Fruit fly (Drosophila melanogaster) whole organism, embryonic: Measurements from ENCODE around the gene fzo.

Experiments used
- Asciz ChIP-seq: fragments of 200-800 bp; sonication (Bioruptor generic); optimal IDR thresholded peaks from 2 replicates; lab custom pipeline; 2017; ENCODE audit warnings: missing biosample characterization, mild to moderate bottlenecking, missing genetic modification characterization, missing genetic modification reagents
- CG1024 ChIP-seq: fragments of 200-800 bp; sonication (Bioruptor generic); IDR thresholded peaks from 2 replicates; pipeline ENCODE4 v1.3.6; 2022; ENCODE audit warnings: missing biosample characterization, missing genetic modification characterization
- CG10321 ChIP-seq: fragments of 200-800 bp; sonication (Bioruptor generic); IDR thresholded peaks from 2 replicates; pipeline ENCODE4 v1.3.6; 2022; ENCODE audit warnings: missing biosample characterization, missing genetic modification characterization
- CG10565 ChIP-seq: fragments of 200-800 bp; sonication (Bioruptor generic); optimal IDR thresholded peaks from 3 replicates; lab custom pipeline; 2016; ENCODE audit warnings: missing biosample characterization, mild to moderate bottlenecking, missing genetic modification characterization
- CG11723 ChIP-seq: fragments of 200-800 bp; sonication (Bioruptor generic); optimal IDR thresholded peaks from 2 replicates; lab custom pipeline; 2017; ENCODE audit warnings: missing biosample characterization, mild to moderate bottlenecking, missing genetic modification characterization
- CG12155 ChIP-seq: fragments of 200-800 bp; sonication (Bioruptor generic); optimal IDR thresholded peaks from 3 replicates; lab custom pipeline; 2016; ENCODE audit warnings: missing biosample characterization, missing genetic modification characterization
- CG12299 ChIP-seq: fragments of 200-800 bp; sonication (Bioruptor generic); optimal IDR thresholded peaks from 2 replicates; lab custom pipeline; 2018; ENCODE audit warnings: missing biosample characterization, mild to moderate bottlenecking, missing genetic modification characterization
- CG13296 ChIP-seq: fragments of 200-800 bp; sonication (Bioruptor generic); optimal IDR thresholded peaks from 3 replicates; lab custom pipeline; 2018; ENCODE audit warnings: missing biosample characterization, mild to moderate bottlenecking, missing genetic modification characterization
- CG14014 ChIP-seq: fragments of 200-800 bp; sonication (Bioruptor generic); IDR thresholded peaks from 2 replicates; pipeline ENCODE4 v1.3.6; 2022; ENCODE audit warnings: missing biosample characterization, missing genetic modification characterization
- CG14860 ChIP-seq: fragments of 200-800 bp; sonication (Bioruptor generic); IDR thresholded peaks from 3 replicates; pipeline ENCODE4 v1.3.6; 2022; ENCODE audit warnings: missing biosample characterization, missing genetic modification characterization; ENCODE audit not compliant: partially characterized antibody
- CG1603 ChIP-seq: fragments of 200-800 bp; sonication (Bioruptor generic); optimal IDR thresholded peaks from 2 replicates; lab custom pipeline; 2019; ENCODE audit warnings: missing biosample characterization, mild to moderate bottlenecking, missing genetic modification characterization, moderate library complexity
- CG2116 ChIP-seq: fragments of 200-800 bp; sonication (Bioruptor generic); optimal IDR thresholded peaks from 3 replicates; lab custom pipeline; 2018; ENCODE audit warnings: missing biosample characterization, mild to moderate bottlenecking, missing genetic modification characterization
- CG2120 ChIP-seq: fragments of 200-800 bp; sonication (Bioruptor generic); optimal IDR thresholded peaks from 3 replicates; lab custom pipeline; 2016; ENCODE audit warnings: missing biosample characterization, missing genetic modification characterization
- CG2199 ChIP-seq: fragments of 200-800 bp; sonication (Bioruptor generic); IDR thresholded peaks from 3 replicates; pipeline ENCODE4 v1.3.6; 2022; ENCODE audit warnings: missing biosample characterization, missing genetic modification characterization
- CG2889 ChIP-seq: fragments of 200-800 bp; sonication (Bioruptor generic); IDR thresholded peaks from 3 replicates; pipeline ENCODE4 v1.3.6; 2022; ENCODE audit warnings: missing biosample characterization, missing genetic modification characterization
- CG30431 ChIP-seq: fragments of 200-800 bp; sonication (Bioruptor generic); optimal IDR thresholded peaks from 2 replicates; lab custom pipeline; 2017; ENCODE audit warnings: missing biosample characterization, missing genetic modification characterization
- CG31441 ChIP-seq: fragments of 200-800 bp; sonication (Bioruptor generic); IDR thresholded peaks from 2 replicates; pipeline ENCODE4 v1.3.6; 2022; ENCODE audit warnings: missing biosample characterization, missing genetic modification characterization
- CG3838 ChIP-seq: fragments of 200-800 bp; sonication (Bioruptor generic); optimal IDR thresholded peaks from 3 replicates; lab custom pipeline; 2016; ENCODE audit warnings: missing biosample characterization, missing genetic modification characterization
- CG42726 ChIP-seq: fragments of 200-800 bp; sonication (Bioruptor generic); IDR thresholded peaks from 2 replicates; pipeline ENCODE4 v1.3.6; 2022; ENCODE audit warnings: missing biosample characterization, missing genetic modification characterization; ENCODE audit not compliant: partially characterized antibody
- CG4424 ChIP-seq: fragments of 200-800 bp; sonication (Bioruptor generic); optimal IDR thresholded peaks from 3 replicates; lab custom pipeline; 2016; ENCODE audit warnings: missing biosample characterization, missing genetic modification characterization
- CG6272 ChIP-seq: fragments of 200-800 bp; sonication (Bioruptor generic); IDR thresholded peaks from 2 replicates; pipeline ENCODE4 v1.3.6; 2022; ENCODE audit warnings: missing biosample characterization, missing genetic modification characterization
- CG7963 ChIP-seq: fragments of 200-800 bp; sonication (Bioruptor generic); IDR thresholded peaks from 3 replicates; pipeline ENCODE4 v1.3.6; 2022; ENCODE audit warnings: missing biosample characterization, missing genetic modification characterization; ENCODE audit not compliant: partially characterized antibody
- CG7987 ChIP-seq: fragments of 200-800 bp; sonication (Bioruptor generic); optimal IDR thresholded peaks from 2 replicates; lab custom pipeline; 2018; ENCODE audit warnings: missing biosample characterization, mild to moderate bottlenecking, missing genetic modification characterization, moderate library complexity
- CG8089 ChIP-seq: fragments of 200-800 bp; sonication (Bioruptor generic); optimal IDR thresholded peaks from 3 replicates; lab custom pipeline; 2016; ENCODE audit warnings: missing biosample characterization, missing genetic modification characterization
- CG8359 ChIP-seq: fragments of 200-800 bp; sonication (Bioruptor generic); optimal IDR thresholded peaks from 2 replicates; lab custom pipeline; 2017; ENCODE audit warnings: missing biosample characterization, mild to moderate bottlenecking, missing genetic modification characterization, borderline replicate concordance
- Dad ChIP-seq: fragments of 200-800 bp; sonication (Bioruptor generic); optimal IDR thresholded peaks from 3 replicates; lab custom pipeline; 2016; ENCODE audit warnings: missing biosample characterization, missing genetic modification characterization
- Doc2 ChIP-seq: fragments of 200-800 bp; sonication (Bioruptor generic); IDR thresholded peaks from 2 replicates; pipeline ENCODE4 v1.3.6; 2022; ENCODE audit warnings: missing biosample characterization, missing genetic modification characterization
- Dref ChIP-seq: fragments of 200-800 bp; sonication (Bioruptor generic); IDR thresholded peaks from 2 replicates; pipeline ENCODE4 v1.3.6; 2022; ENCODE audit warnings: missing biosample characterization, missing genetic modification characterization
- Fer2 ChIP-seq: fragments of 200-800 bp; sonication (Bioruptor generic); optimal IDR thresholded peaks from 2 replicates; lab custom pipeline; 2018; ENCODE audit warnings: missing biosample characterization, mild to moderate bottlenecking, missing genetic modification characterization, moderate library complexity
- HHEX ChIP-seq: fragments of 200-800 bp; sonication (Bioruptor generic); optimal IDR thresholded peaks from 3 replicates; lab custom pipeline; 2017; ENCODE audit warnings: missing biosample characterization, mild to moderate bottlenecking, missing genetic modification characterization, missing genetic modification reagents
- HLH54F ChIP-seq: fragments of 200-800 bp; sonication (Bioruptor generic); optimal IDR thresholded peaks from 3 replicates; lab custom pipeline; 2016; ENCODE audit warnings: missing biosample characterization, missing genetic modification characterization
- Poxn ChIP-seq: fragments of 200-800 bp; sonication (Bioruptor generic); IDR thresholded peaks from 2 replicates; pipeline ENCODE4 v1.3.6; 2022; ENCODE audit warnings: missing biosample characterization, missing genetic modification characterization
- Side ChIP-seq: fragments of 200-800 bp; sonication (Bioruptor generic); optimal IDR thresholded peaks from 2 replicates; lab custom pipeline; 2016; ENCODE audit warnings: missing biosample characterization, missing genetic modification characterization
- Xrp1 ChIP-seq: fragments of 200-800 bp; sonication (Bioruptor generic); IDR thresholded peaks from 2 replicates; pipeline ENCODE4 v1.3.6; 2022; ENCODE audit warnings: missing biosample characterization, missing genetic modification characterization
- bowl ChIP-seq: fragments of 200-800 bp; sonication (Bioruptor generic); IDR thresholded peaks from 2 replicates; pipeline ENCODE4 v1.3.6; 2022; ENCODE audit warnings: missing biosample characterization, missing genetic modification characterization
- chn ChIP-seq: fragments of 200-800 bp; sonication (Bioruptor generic); optimal IDR thresholded peaks from 2 replicates; lab custom pipeline; 2016; ENCODE audit warnings: missing biosample characterization, missing genetic modification characterization
- croc ChIP-seq: fragments of 200-800 bp; sonication (Bioruptor generic); conservative IDR thresholded peaks from 3 replicates; pipeline ENCODE4 v1.3.6; 2022; ENCODE audit warnings: missing biosample characterization, missing genetic modification characterization
- dan ChIP-seq: fragments of 200-800 bp; sonication (Bioruptor generic); IDR thresholded peaks from 2 replicates; pipeline ENCODE4 v1.3.6; 2022; ENCODE audit warnings: missing biosample characterization, missing genetic modification characterization
- en ChIP-seq: fragments of 200-800 bp; sonication (Bioruptor generic); optimal IDR thresholded peaks from 2 replicates; lab custom pipeline; 2016; ENCODE audit warnings: missing biosample characterization, missing genetic modification characterization
- fd64A ChIP-seq: fragments of 200-800 bp; sonication (Bioruptor generic); optimal IDR thresholded peaks from 3 replicates; lab custom pipeline; 2018; ENCODE audit warnings: missing biosample characterization, mild to moderate bottlenecking, missing genetic modification characterization
- fu2 ChIP-seq: fragments of 200-800 bp; sonication (Bioruptor generic); optimal IDR thresholded peaks from 2 replicates; lab custom pipeline; 2016; ENCODE audit warnings: missing biosample characterization, missing genetic modification characterization
- gfzf ChIP-seq: fragments of 200-800 bp; sonication (Bioruptor generic); optimal IDR thresholded peaks from 2 replicates; lab custom pipeline; 2016; ENCODE audit warnings: missing biosample characterization, mild to moderate bottlenecking, missing genetic modification characterization, moderate library complexity
- gro ChIP-seq: fragments of 200-800 bp; sonication (Bioruptor generic); optimal IDR thresholded peaks from 2 replicates; lab custom pipeline; 2016; ENCODE audit warnings: missing biosample characterization, missing genetic modification characterization
- ken ChIP-seq: fragments of 200-800 bp; sonication (Bioruptor generic); IDR thresholded peaks from 3 replicates; pipeline ENCODE4 v1.3.6; 2022; ENCODE audit warnings: missing biosample characterization, missing genetic modification characterization
- lov ChIP-seq, 2 experiments: fragments of 200-800 bp in 1 of 2; fragments of >200 bp in 1 of 2; sonication (Bioruptor generic) in 1 of 2; IDR thresholded peaks in 1 of 2; optimal IDR thresholded peaks in 1 of 2; 2 replicates in 1 of 2; 3 replicates in 1 of 2; pipeline versions ENCODE4 v1.3.6 to Lab custom; 2017 to 2022; ENCODE audit warnings: missing biosample characterization in 1 of 2, missing genetic modification characterization in 1 of 2
- odd ChIP-seq: fragments of 200-800 bp; sonication (Bioruptor generic); optimal IDR thresholded peaks from 2 replicates; lab custom pipeline; 2017; ENCODE audit warnings: missing biosample characterization, mild to moderate bottlenecking, missing genetic modification characterization
- rib ChIP-seq: fragments of 200-800 bp; sonication (Bioruptor generic); IDR thresholded peaks from 2 replicates; pipeline ENCODE4 v1.3.6; 2022; ENCODE audit warnings: missing biosample characterization, missing genetic modification characterization
- sima ChIP-seq: fragments of 200-800 bp; sonication (Bioruptor generic); optimal IDR thresholded peaks from 2 replicates; lab custom pipeline; 2016; ENCODE audit warnings: missing biosample characterization, missing genetic modification characterization
- sr ChIP-seq: fragments of 200-800 bp; sonication (Bioruptor generic); IDR thresholded peaks from 3 replicates; pipeline ENCODE4 v1.3.6; 2022; ENCODE audit warnings: missing biosample characterization, missing genetic modification characterization
- vnd ChIP-seq: fragments of 200-800 bp; sonication (Bioruptor generic); IDR thresholded peaks from 3 replicates; pipeline ENCODE4 v1.3.6; 2022; ENCODE audit warnings: missing biosample characterization, missing genetic modification characterization; ENCODE audit not compliant: partially characterized antibody
- wor ChIP-seq: fragments of 200-800 bp; sonication (Bioruptor generic); IDR thresholded peaks from 2 replicates; pipeline ENCODE4 v1.3.6; 2022; ENCODE audit warnings: missing biosample characterization, missing genetic modification characterization

fzo gene

DNA sequence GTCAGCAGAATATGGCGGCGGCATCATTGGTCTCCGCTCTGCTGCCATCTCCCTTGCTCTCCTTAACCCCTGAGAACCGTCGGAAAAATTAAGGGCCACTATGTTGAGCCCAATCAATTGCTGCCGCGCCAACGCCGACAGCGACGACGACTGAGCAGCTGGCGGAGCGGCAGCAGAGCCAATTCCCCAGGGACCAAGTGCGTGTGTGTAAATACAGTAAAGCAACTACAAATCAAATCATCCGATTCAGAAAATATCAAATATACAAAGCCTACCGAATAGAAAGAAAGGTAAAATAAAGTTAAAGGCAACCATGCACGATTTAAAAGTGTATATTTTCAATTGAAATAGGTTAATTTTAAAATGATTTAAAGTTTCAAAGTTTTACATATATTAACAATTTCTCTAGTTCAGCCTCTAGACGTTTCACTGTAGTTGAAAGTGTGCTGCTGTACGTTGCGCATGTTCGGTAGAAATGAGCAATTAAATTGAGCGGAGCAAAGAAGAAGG lies 8.0 kb upstream of the fzo start (continued):
- peak; percentile 56; the same call in 2 of the 3 replicates for TF ChIP-seq ken (GFP tag; lab: Robert Waterston, UW)
- no peak for TF ChIP-seq Doc2
- TF ChIP-seq CG2199 = no peak
- peak; percentile 54 for TF ChIP-seq Side (GFP tag; lab: Kevin White, UChicago)
- TF ChIP-seq CG12299 = no peak
- TF ChIP-seq en (GFP tag; lab: Kevin White, UChicago) = no peak
- no peak for TF ChIP-seq bowl
- peak; percentile 77 for TF ChIP-seq CG2120 (GFP tag; lab: Kevin White, UChicago)
- no peak for TF ChIP-seq rib (GFP tag; lab: Robert Waterston, UW)
- peak; percentile 27 for TF ChIP-seq CG11723 (GFP tag; lab: Kevin White, UChicago)
- no peak for TF ChIP-seq lov (optimal IDR thresholded peaks at IDR 0.05; lab: Kevin White, UChicago)
- TF ChIP-seq lov (GFP tag; IDR thresholded peaks at IDR 0.05; lab: Robert Waterston, UW) = no peak
- TF ChIP-seq vnd (GFP tag; lab: Robert Waterston, UW) = no peak
- peak; percentile 60; the same call in 1 of the 2 replicates for TF ChIP-seq Xrp1 (GFP tag; lab: Robert Waterston, UW)
- TF ChIP-seq HLH54F (GFP tag; lab: Kevin White, UChicago) = peak; percentile 7
- no peak for TF ChIP-seq sr
- no peak for TF ChIP-seq CG3838
- TF ChIP-seq CG13296 (GFP tag; lab: Kevin White, UChicago) = peak; percentile 56
- TF ChIP-seq Dref = no peak
- TF ChIP-seq chn (GFP tag; lab: Kevin White, UChicago) = no peak
- TF ChIP-seq gfzf (GFP tag; lab: Kevin White, UChicago) = no peak
- no peak for TF ChIP-seq CG30431 (GFP tag; lab: Kevin White, UChicago)
- TF ChIP-seq CG42726 (GFP tag; lab: Robert Waterston, UW) = no peak
- no peak for TF ChIP-seq CG8089 (GFP tag; lab: Kevin White, UChicago)
- 0 out of 2 replicates have a peak, but pooled peaks have one; percentile 15 for TF ChIP-seq dan (GFP tag; lab: Robert Waterston, UW)
- no peak for TF ChIP-seq fd64A (GFP tag; lab: Kevin White, UChicago)
- no peak for TF ChIP-seq sima
- TF ChIP-seq CG6272 (GFP tag; lab: Robert Waterston, UW) = no peak
- no peak for TF ChIP-seq Dad
- no peak for TF ChIP-seq fu2 (GFP tag; lab: Kevin White, UChicago)
- peak; percentile 59 for TF ChIP-seq CG14014 (GFP tag; lab: Robert Waterston, UW)
- no peak for TF ChIP-seq CG7963 (GFP tag; lab: Robert Waterston, UW)
- TF ChIP-seq CG12155 = peak; percentile 41
- no peak for TF ChIP-seq Asciz
- peak; percentile 84 for TF ChIP-seq CG10321
- peak; percentile 61 for TF ChIP-seq CG31441 (GFP tag; lab: Robert Waterston, UW)
- TF ChIP-seq CG2889 (GFP tag; lab: Robert Waterston, UW) = no peak
- peak; percentile 10 for TF ChIP-seq CG7987
- peak; percentile 24 for TF ChIP-seq CG8359 (GFP tag; lab: Kevin White, UChicago)
- TF ChIP-seq odd (GFP tag; lab: Kevin White, UChicago) = no peak
- TF ChIP-seq croc (GFP tag; lab: Robert Waterston, UW) = no peak
- TF ChIP-seq HHEX (GFP tag; lab: Kevin White, UChicago) = peak; percentile 54
- TF ChIP-seq CG4424 = peak; percentile 4
- TF ChIP-seq wor (GFP tag; lab: Robert Waterston, UW) = no peak
- peak; percentile 18 for TF ChIP-seq CG1603 (tag; lab: Kevin White, UChicago)
- TF ChIP-seq CG10565 (GFP tag; lab: Kevin White, UChicago) = no peak
- no peak for TF ChIP-seq CG2116
- TF ChIP-seq gro (GFP tag; lab: Kevin White, UChicago) = peak; percentile 25
- TF ChIP-seq CG1024 (GFP tag; lab: Robert Waterston, UW) = no peak
- peak; percentile 20 for TF ChIP-seq Fer2 (tag; lab: Kevin White, UChicago)
- TF ChIP-seq Poxn (GFP tag; lab: Robert Waterston, UW) = no peak
- TF ChIP-seq CG14860 = no peak
